Fruit fly (Drosophila melanogaster) whole organism: ENCODE results near the gene sinu.

ENCODE experiments used
- CG8478 ChIP-seq: fragments of >200 bp; optimal IDR thresholded peaks from 2 replicates; lab custom pipeline; 2018; ENCODE audit warnings: inconsistent platforms
- EcR ChIP-seq, 2 experiments: fragments of >200 bp; optimal IDR thresholded peaks; 2 replicates each; lab custom pipeline; 2017; ENCODE audit warnings: missing biosample characterization in 2 of 2, missing genetic modification characterization in 2 of 2, missing genetic modification reagents in 2 of 2
- pan ChIP-seq: fragments of >200 bp; optimal IDR thresholded peaks from 2 replicates; lab custom pipeline; 2017
- psq ChIP-seq: fragments of >200 bp; optimal IDR thresholded peaks from 2 replicates; lab custom pipeline; 2017

dm6 chr3L:5551087-5551486, 10.3 kb downstream of the sinu start, which contains the start of gene frm:
- TF ChIP-seq EcR (GFP tag; optimal IDR thresholded peaks at IDR 0.05; lab: Kevin White, UChicago), result no peak
- TF ChIP-seq psq (lab: Kevin White, UChicago), result no peak
- TF ChIP-seq CG8478 (lab: Kevin White, UChicago), result no peak
- no peak for TF ChIP-seq pan (lab: Kevin White, UChicago)
